Worm (Caenorhabditis elegans) whole organism, early embryonic: ENCODE data around the gene F36G3.1.

Experiments
- B0310.2 ChIP-seq: sonication (generic microtip); optimal IDR thresholded peaks from 2 replicates; lab custom pipeline; 2016; ENCODE audit warnings: mild to moderate bottlenecking, missing genetic modification characterization, missing compliant biosample characterization
- F13C5.2 ChIP-seq: sonication (generic microtip); optimal IDR thresholded peaks from 2 replicates; lab custom pipeline; 2017; ENCODE audit warnings: mild to moderate bottlenecking, missing genetic modification characterization, inconsistent platforms, missing compliant biosample characterization
- aly-1 ChIP-seq: sonication (generic microtip); optimal IDR thresholded peaks from 2 replicates; lab custom pipeline; 2016; ENCODE audit warnings: missing genetic modification characterization, missing compliant biosample characterization
- ama-1 ChIP-seq: fragments of 150-350 bp; optimal IDR thresholded peaks from 2 replicates; lab custom pipeline; 2014
- ceh-13 ChIP-seq: fragments of 200-800 bp; sonication (Bioruptor generic); optimal IDR thresholded peaks from 2 replicates; lab custom pipeline; 2018; ENCODE audit warnings: mild to moderate bottlenecking, missing genetic modification characterization, missing compliant biosample characterization
- ceh-36 ChIP-seq: sonication (generic microtip); optimal IDR thresholded peaks from 2 replicates; lab custom pipeline; 2016; ENCODE audit warnings: missing genetic modification characterization, inconsistent platforms, missing compliant biosample characterization
- ets-7 ChIP-seq: sonication (generic microtip); optimal IDR thresholded peaks from 2 replicates; lab custom pipeline; 2016; ENCODE audit warnings: missing genotype, missing genetic modification characterization, missing compliant biosample characterization
- flt-1 ChIP-seq: fragments of 200-800 bp; sonication (Bioruptor generic); IDR thresholded peaks from 2 replicates; pipeline ENCODE4 v1.3.6; 2022; ENCODE audit warnings: missing genetic modification characterization, missing compliant biosample characterization
- hmbx-1 ChIP-seq: sonication (generic microtip); optimal IDR thresholded peaks from 2 replicates; lab custom pipeline; 2016; ENCODE audit warnings: mild to moderate bottlenecking, missing genetic modification characterization, missing compliant biosample characterization
- hmg-4 ChIP-seq: fragments of 200-800 bp; sonication (Bioruptor generic); optimal IDR thresholded peaks from 2 replicates; lab custom pipeline; 2018; ENCODE audit warnings: mild to moderate bottlenecking, missing genetic modification characterization, missing compliant biosample characterization
- hnd-1 ChIP-seq: sonication (generic microtip); optimal IDR thresholded peaks from 2 replicates; lab custom pipeline; 2016; ENCODE audit warnings: missing genetic modification characterization, missing compliant biosample characterization
- pes-1 ChIP-seq: fragments of 200-800 bp; sonication (Bioruptor generic); IDR thresholded peaks from 2 replicates; pipeline ENCODE4 v1.3.6; 2022; ENCODE audit warnings: missing genetic modification reagents, missing genetic modification characterization, missing compliant biosample characterization
- scrt-1 ChIP-seq: fragments of 200-800 bp; sonication (Bioruptor generic); IDR thresholded peaks from 2 replicates; pipeline ENCODE4 v1.3.6; 2022; ENCODE audit warnings: missing genetic modification characterization, missing compliant biosample characterization
- sea-1 ChIP-seq: fragments of 200-800 bp; sonication (Bioruptor generic); conservative IDR thresholded peaks from 2 replicates; pipeline ENCODE4 v1.3.6; 2022; ENCODE audit warnings: missing genetic modification characterization, missing compliant biosample characterization
- tbx-11 ChIP-seq: fragments of 200-800 bp; sonication (Bioruptor generic); IDR thresholded peaks from 2 replicates; pipeline ENCODE4 v1.3.6; 2022; ENCODE audit warnings: missing genetic modification characterization, missing compliant biosample characterization
- tbx-37 ChIP-seq: fragments of 200-800 bp; sonication (Bioruptor generic); conservative IDR thresholded peaks from 2 replicates; pipeline ENCODE4 v1.3.6; 2022; ENCODE audit warnings: missing genetic modification reagents, missing genetic modification characterization, missing compliant biosample characterization
- tra-4 ChIP-seq: sonication (generic microtip); optimal IDR thresholded peaks from 2 replicates; lab custom pipeline; 2017; ENCODE audit warnings: missing genetic modification characterization, missing compliant biosample characterization

The F36G3.1 gene

DNA sequence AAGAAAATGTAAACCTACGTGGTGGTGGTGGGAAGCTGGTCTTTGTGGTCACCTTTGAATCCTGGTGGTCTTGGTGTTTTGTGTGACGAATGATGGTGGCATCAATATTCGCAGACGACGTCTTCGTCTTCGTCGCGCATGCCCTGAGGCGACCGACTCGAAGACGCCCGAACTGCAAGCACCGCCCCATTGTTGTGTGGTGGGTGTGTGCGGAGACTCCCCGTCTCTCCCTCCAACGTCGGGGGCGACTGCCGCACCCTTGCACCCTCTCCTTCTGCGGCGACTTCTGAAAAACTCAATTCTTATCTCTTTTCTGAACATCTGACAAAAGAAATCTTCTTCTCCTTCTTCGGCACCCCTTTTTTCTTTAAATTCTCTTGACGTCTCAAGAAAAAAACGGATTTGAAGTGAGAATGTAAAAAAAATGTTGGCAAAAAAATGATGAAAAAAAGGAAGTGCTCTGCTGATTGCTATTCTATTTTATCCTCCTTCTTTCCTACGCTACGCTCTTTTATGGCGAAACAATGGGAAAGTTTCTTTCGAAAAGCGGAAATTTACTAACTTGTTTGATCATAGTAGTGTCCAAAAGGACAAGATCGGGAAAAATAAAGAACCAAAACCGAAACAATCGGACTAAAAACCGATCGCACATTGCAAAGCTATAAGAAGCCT is 18.5 kb upstream of the F36G3.1 start, which contains the start of gene lgc-47:
TSS of gene lgc-47 (minus strand) at position 286 of the 672 bp plus-strand sequence.
- TF ChIP-seq tbx-37 (GFP tag; lab: Robert Waterston, UW), result no peak
- no peak for TF ChIP-seq B0310.2
- TF ChIP-seq sea-1 (GFP tag; lab: Robert Waterston, UW), result no peak
- no peak for TF ChIP-seq flt-1 (GFP tag; lab: Robert Waterston, UW)
- TF ChIP-seq aly-1, result no peak
- TF ChIP-seq hmbx-1 (tag; lab: Kevin White, UChicago), result no peak
- no peak for TF ChIP-seq pes-1 (GFP tag; lab: Robert Waterston, UW)
- TF ChIP-seq ceh-36 (tag; lab: Kevin White, UChicago), result no peak
- no peak for TF ChIP-seq F13C5.2
- no peak for TF ChIP-seq ets-7 (tag; lab: Kevin White, UChicago)
- no peak for TF ChIP-seq tra-4 (tag; lab: Kevin White, UChicago)
- no peak for TF ChIP-seq tbx-11
- TF ChIP-seq ama-1 (lab: Kevin White, UChicago), result no peak
- no peak for TF ChIP-seq hnd-1
- no peak for TF ChIP-seq ceh-13
- no peak for TF ChIP-seq hmg-4 (GFP tag; lab: Kevin White, UChicago)
- no peak for TF ChIP-seq scrt-1 (GFP tag; lab: Robert Waterston, UW)

DNA sequence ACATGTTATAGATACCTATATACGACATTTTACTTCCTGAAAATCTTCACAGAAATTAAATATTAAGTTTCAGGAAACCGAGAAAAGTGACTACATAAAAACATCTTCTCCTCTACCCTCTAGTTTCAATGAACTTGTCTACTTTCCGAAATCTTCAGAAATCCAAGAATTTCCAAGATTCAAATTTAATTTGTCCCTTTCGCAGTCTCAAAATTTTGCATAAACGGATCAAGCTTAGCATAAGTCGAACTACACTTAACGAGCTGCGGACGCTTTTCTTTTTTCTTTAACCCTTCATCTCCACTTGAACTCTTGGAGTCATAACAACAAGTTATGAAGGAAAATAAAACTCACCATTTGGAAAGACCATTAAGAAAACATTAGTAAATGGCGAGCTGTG is 16.4 kb upstream of the F36G3.1 start:
- TF ChIP-seq hnd-1, result no peak
- TF ChIP-seq ceh-13, result no peak
- TF ChIP-seq ets-7 (tag; lab: Kevin White, UChicago), result no peak
- no peak for TF ChIP-seq scrt-1 (GFP tag; lab: Robert Waterston, UW)
- no peak for TF ChIP-seq tbx-11
- TF ChIP-seq ama-1 (lab: Kevin White, UChicago), result no peak
- no peak for TF ChIP-seq tbx-37 (GFP tag; lab: Robert Waterston, UW)
- no peak for TF ChIP-seq aly-1
- no peak for TF ChIP-seq hmbx-1 (tag; lab: Kevin White, UChicago)
- TF ChIP-seq tra-4 (tag; lab: Kevin White, UChicago), result no peak

DNA sequence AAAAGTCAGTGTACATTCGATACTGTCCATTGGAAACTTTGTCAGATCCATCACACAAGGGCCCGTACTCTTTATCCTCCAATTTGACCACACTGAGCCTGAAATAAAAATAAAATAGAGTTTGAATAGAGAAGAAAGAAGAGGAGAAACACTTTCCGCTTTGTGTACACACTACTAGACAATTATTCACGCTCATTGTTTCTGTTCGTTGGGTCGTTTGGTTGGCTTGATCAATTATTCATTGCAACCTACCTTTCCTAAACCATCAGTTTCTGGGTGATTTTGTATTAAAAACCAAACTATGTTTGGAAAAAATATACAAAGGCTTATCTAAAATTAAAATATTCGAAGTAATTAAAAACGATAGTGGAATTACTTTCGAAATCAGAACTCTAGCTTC is 15.7 kb upstream of the F36G3.1 start:
- no peak for TF ChIP-seq scrt-1 (GFP tag; lab: Robert Waterston, UW)
- no peak for TF ChIP-seq hmg-4 (GFP tag; lab: Kevin White, UChicago)
- no peak for TF ChIP-seq ceh-13
- TF ChIP-seq pes-1 (GFP tag; lab: Robert Waterston, UW), result no peak
- no peak for TF ChIP-seq flt-1 (GFP tag; lab: Robert Waterston, UW)
- no peak for TF ChIP-seq tbx-11
- no peak for TF ChIP-seq hmbx-1 (tag; lab: Kevin White, UChicago)
- TF ChIP-seq F13C5.2, result no peak
- no peak for TF ChIP-seq tbx-37 (GFP tag; lab: Robert Waterston, UW)
- TF ChIP-seq aly-1, result no peak
- TF ChIP-seq ceh-36 (tag; lab: Kevin White, UChicago), result no peak
- no peak for TF ChIP-seq ets-7 (tag; lab: Kevin White, UChicago)
- no peak for TF ChIP-seq tra-4 (tag; lab: Kevin White, UChicago)
- TF ChIP-seq hnd-1, result no peak
- no peak for TF ChIP-seq sea-1 (GFP tag; lab: Robert Waterston, UW)
- TF ChIP-seq ama-1 (lab: Kevin White, UChicago), result no peak

DNA sequence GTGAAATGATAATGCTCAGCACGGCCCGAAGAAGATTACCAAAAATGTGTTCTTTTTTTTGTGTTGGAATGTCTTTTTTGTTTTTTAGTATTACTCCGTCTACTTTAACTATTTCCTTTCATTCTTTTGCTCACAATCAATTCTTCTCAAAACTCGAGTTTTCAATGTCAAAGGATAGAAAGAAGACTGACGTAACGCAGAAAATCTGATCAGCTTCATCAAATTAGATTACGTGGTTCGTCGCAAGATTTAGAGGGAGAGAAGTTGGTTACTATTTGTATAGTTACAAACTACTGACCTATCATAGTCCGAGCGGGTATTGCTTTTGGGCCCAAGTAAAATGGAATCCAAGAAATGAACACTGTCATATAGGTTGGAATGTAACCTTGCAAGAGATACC is 14.6 kb upstream of the F36G3.1 start:
- TF ChIP-seq tbx-11 (no peak), hnd-1 (no peak), ceh-36 (tag; lab: Kevin White, UChicago) (no peak), tbx-37 (GFP tag; lab: Robert Waterston, UW) (no peak), aly-1 (no peak)

DNA sequence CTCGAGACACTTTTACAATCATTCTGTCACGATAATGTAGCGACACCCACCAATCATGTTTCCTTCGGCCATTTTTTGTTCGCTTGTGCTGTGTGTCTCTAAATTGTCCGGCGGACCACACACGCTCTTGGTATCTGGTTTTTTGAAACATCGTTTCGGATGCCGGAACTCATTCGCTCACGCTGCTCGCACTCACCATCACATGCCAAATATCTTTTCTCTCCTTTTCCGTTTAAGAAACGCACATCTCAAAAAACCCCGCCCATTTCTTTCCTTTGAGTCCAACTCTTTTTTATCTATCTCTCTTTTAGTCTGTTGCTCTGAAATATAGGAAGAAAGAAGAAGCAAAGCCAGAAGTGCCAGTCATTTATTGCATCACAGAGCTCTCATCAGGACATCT is 9.5 kb upstream of the F36G3.1 start, which contains the start of gene F36G3.3:
TSS of gene F36G3.3 (plus strand) at position 306 of the 400 bp plus-strand sequence.
- TF ChIP-seq tbx-37 (GFP tag; lab: Robert Waterston, UW) (no peak), aly-1 (no peak), ets-7 (tag; lab: Kevin White, UChicago) (no peak), ceh-36 (tag; lab: Kevin White, UChicago) (no peak), scrt-1 (GFP tag; lab: Robert Waterston, UW) (no peak), tbx-11 (no peak), ceh-13 (no peak)

DNA sequence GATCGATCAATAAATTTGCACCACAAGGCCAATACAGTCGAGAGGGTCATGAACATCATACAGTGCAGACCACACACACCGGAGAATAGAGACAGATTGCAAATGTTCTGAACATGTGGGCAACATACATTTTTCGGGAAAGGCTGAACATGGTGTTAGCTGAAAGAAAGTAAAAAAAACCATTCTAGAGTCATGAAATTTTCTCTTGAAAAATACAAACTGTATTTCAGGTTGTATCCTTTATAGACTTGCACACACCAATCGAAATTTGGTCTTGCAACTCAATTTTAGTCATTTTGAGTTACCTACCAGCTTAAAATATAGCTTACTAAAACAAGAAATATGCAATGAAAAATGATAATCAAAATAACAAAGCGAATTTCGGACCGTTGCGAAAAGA is 7.1 kb upstream of the F36G3.1 start:
- TF ChIP-seq hmbx-1 (tag; lab: Kevin White, UChicago) (no peak), tra-4 (tag; lab: Kevin White, UChicago) (no peak), scrt-1 (GFP tag; lab: Robert Waterston, UW) (no peak), ets-7 (tag; lab: Kevin White, UChicago) (no peak), F13C5.2 (no peak), tbx-11 (no peak), ceh-36 (tag; lab: Kevin White, UChicago) (no peak), sea-1 (GFP tag; lab: Robert Waterston, UW) (no peak), ama-1 (lab: Kevin White, UChicago) (no peak), ceh-13 (no peak), hnd-1 (no peak), B0310.2 (no peak), flt-1 (GFP tag; lab: Robert Waterston, UW) (no peak), pes-1 (GFP tag; lab: Robert Waterston, UW) (no peak), aly-1 (no peak)

DNA sequence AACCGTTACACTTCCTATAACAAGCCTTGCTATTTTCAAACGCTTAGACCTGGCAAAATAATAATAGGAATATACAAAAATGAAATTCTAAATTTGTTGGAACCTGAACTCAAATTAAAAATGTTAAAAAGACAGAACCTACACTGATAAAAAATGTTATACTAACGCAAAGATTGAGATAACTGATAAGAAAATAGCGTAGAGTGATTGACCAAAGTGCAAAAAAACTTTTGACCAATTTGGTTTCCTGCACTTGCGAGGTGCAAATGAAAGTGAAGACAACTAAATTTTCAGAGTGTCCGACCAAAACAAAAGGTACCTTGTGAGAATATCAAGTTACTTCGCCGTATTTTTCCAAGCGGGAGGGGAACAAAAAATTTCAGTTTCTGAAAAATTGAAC is 6.6 kb upstream of the F36G3.1 start:
- TF ChIP-seq flt-1 (GFP tag; lab: Robert Waterston, UW), result no peak
- no peak for TF ChIP-seq sea-1 (GFP tag; lab: Robert Waterston, UW)
- TF ChIP-seq hmbx-1 (tag; lab: Kevin White, UChicago), result no peak
- TF ChIP-seq aly-1, result no peak
- no peak for TF ChIP-seq ceh-13
- TF ChIP-seq ama-1 (lab: Kevin White, UChicago), result no peak
- TF ChIP-seq pes-1 (GFP tag; lab: Robert Waterston, UW), result no peak
- TF ChIP-seq tbx-11, result no peak
- TF ChIP-seq ets-7 (tag; lab: Kevin White, UChicago), result no peak
- no peak for TF ChIP-seq hnd-1
